Worm (Caenorhabditis elegans) whole organism, late embryonic: ENCODE results near the gene F18E9.3.

Experiments
- C08G9.2 ChIP-seq: sonication (generic microtip); optimal IDR thresholded peaks from 2 replicates; lab custom pipeline; 2016; ENCODE audit warnings: mild to moderate bottlenecking, missing genetic modification characterization, moderate library complexity, missing compliant biosample characterization
- C38D4.7 ChIP-seq: fragments of 200-800 bp; sonication (Bioruptor generic); optimal IDR thresholded peaks from 2 replicates; lab custom pipeline; 2018; ENCODE audit warnings: mild to moderate bottlenecking, missing genetic modification characterization, moderate library complexity, missing compliant biosample characterization
- F13H6.1 ChIP-seq: sonication (generic microtip); optimal IDR thresholded peaks from 2 replicates; lab custom pipeline; 2016; ENCODE audit warnings: missing genetic modification characterization, missing compliant biosample characterization
- K09A11.1 ChIP-seq: sonication (generic microtip); optimal IDR thresholded peaks from 2 replicates; lab custom pipeline; 2017; ENCODE audit warnings: antibody characterized with exemption, mild to moderate bottlenecking, missing genetic modification characterization, missing compliant biosample characterization; ENCODE audit not compliant: insufficient read depth
- T23F11.4 ChIP-seq: fragments of 200-800 bp; sonication (Bioruptor generic); optimal IDR thresholded peaks from 2 replicates; lab custom pipeline; 2018; ENCODE audit warnings: mild to moderate bottlenecking, missing genetic modification characterization, missing compliant biosample characterization
- ahr-1 ChIP-seq: sonication (generic microtip); optimal IDR thresholded peaks from 2 replicates; lab custom pipeline; 2016; ENCODE audit warnings: missing genetic modification characterization, missing compliant biosample characterization
- ama-1 ChIP-seq: fragments of 150-350 bp; optimal IDR thresholded peaks from 2 replicates; lab custom pipeline; 2014
- ceh-14 ChIP-seq: sonication (generic microtip); optimal IDR thresholded peaks from 2 replicates; lab custom pipeline; 2016; ENCODE audit warnings: missing genotype, missing genetic modification characterization, missing compliant biosample characterization
- ceh-18 ChIP-seq: sonication (generic microtip); optimal IDR thresholded peaks from 2 replicates; lab custom pipeline; 2016; ENCODE audit warnings: missing genetic modification characterization, missing compliant biosample characterization
- ceh-22 ChIP-seq: sonication (generic microtip); optimal IDR thresholded peaks from 2 replicates; lab custom pipeline; 2017; ENCODE audit warnings: missing biosample characterization, missing genetic modification characterization
- ceh-24 ChIP-seq: sonication (generic microtip); optimal IDR thresholded peaks from 2 replicates; lab custom pipeline; 2016; ENCODE audit warnings: mild to moderate bottlenecking, missing genetic modification characterization, missing compliant biosample characterization
- ceh-30 ChIP-seq: fragments of 150-350 bp; optimal IDR thresholded peaks from 2 replicates; lab custom pipeline; 2014; ENCODE audit warnings: missing biosample characterization, missing genetic modification characterization
- ceh-34 ChIP-seq: sonication (generic microtip); optimal IDR thresholded peaks from 2 replicates; lab custom pipeline; 2016; ENCODE audit warnings: mild to moderate bottlenecking, missing genetic modification characterization, missing compliant biosample characterization
- ceh-48 ChIP-seq: sonication (generic microtip); optimal IDR thresholded peaks from 2 replicates; lab custom pipeline; 2016; ENCODE audit warnings: missing genetic modification characterization, inconsistent platforms, missing compliant biosample characterization
- ceh-6 ChIP-seq: fragments of 200-800 bp; sonication (Bioruptor generic); optimal IDR thresholded peaks from 2 replicates; lab custom pipeline; 2018; ENCODE audit warnings: mild to moderate bottlenecking, missing genetic modification characterization, missing compliant biosample characterization
- ceh-9 ChIP-seq: sonication (generic microtip); optimal IDR thresholded peaks from 2 replicates; lab custom pipeline; 2016; ENCODE audit warnings: mild to moderate bottlenecking, missing genetic modification characterization, inconsistent platforms, missing compliant biosample characterization
- che-1 ChIP-seq: sonication (generic microtip); optimal IDR thresholded peaks from 2 replicates; lab custom pipeline; 2016; ENCODE audit warnings: mild to moderate bottlenecking, missing genetic modification characterization, missing compliant biosample characterization
- dmd-4 ChIP-seq: sonication (generic microtip); optimal IDR thresholded peaks from 2 replicates; lab custom pipeline; 2016; ENCODE audit warnings: borderline replicate concordance, missing genetic modification characterization, missing compliant biosample characterization
- dve-1 ChIP-seq: sonication (generic microtip); optimal IDR thresholded peaks from 2 replicates; lab custom pipeline; 2017; ENCODE audit warnings: antibody characterized with exemption, mild to moderate bottlenecking, missing genetic modification characterization, missing compliant biosample characterization
- elt-2 ChIP-seq: sonication (generic microtip); optimal IDR thresholded peaks from 2 replicates; lab custom pipeline; 2016; ENCODE audit warnings: missing genetic modification reagents, missing genetic modification characterization, missing compliant biosample characterization
- fax-1 ChIP-seq: sonication (generic microtip); optimal IDR thresholded peaks from 2 replicates; lab custom pipeline; 2016; ENCODE audit warnings: missing genotype, missing genetic modification characterization, missing compliant biosample characterization
- fkh-10 ChIP-seq: fragments of 150-350 bp; optimal IDR thresholded peaks from 2 replicates; lab custom pipeline; 2014; ENCODE audit warnings: missing biosample characterization, missing genetic modification reagents, missing genetic modification characterization
- fkh-6 ChIP-seq: sonication (generic microtip); optimal IDR thresholded peaks from 2 replicates; lab custom pipeline; 2016; ENCODE audit warnings: missing genetic modification characterization, missing compliant biosample characterization
- hlh-15 ChIP-seq: sonication (generic microtip); optimal IDR thresholded peaks from 2 replicates; lab custom pipeline; 2016; ENCODE audit warnings: missing genetic modification characterization, missing compliant biosample characterization
- hlh-30 ChIP-seq: sonication (generic microtip); optimal IDR thresholded peaks from 2 replicates; lab custom pipeline; 2017; ENCODE audit warnings: antibody characterized with exemption, missing genetic modification characterization, missing compliant biosample characterization; ENCODE audit not compliant: insufficient read depth
- hlh-8 ChIP-seq: sonication (generic microtip); optimal IDR thresholded peaks from 2 replicates; lab custom pipeline; 2016; ENCODE audit warnings: missing genotype, missing genetic modification characterization, missing compliant biosample characterization
- lim-6 ChIP-seq: sonication (generic microtip); optimal IDR thresholded peaks from 2 replicates; lab custom pipeline; 2016; ENCODE audit warnings: missing genetic modification characterization, missing compliant biosample characterization
- lin-11 ChIP-seq: fragments of 200-800 bp; sonication (Bioruptor generic); optimal IDR thresholded peaks from 2 replicates; lab custom pipeline; 2018; ENCODE audit warnings: mild to moderate bottlenecking, missing genetic modification characterization, missing compliant biosample characterization
- madf-2 ChIP-seq: sonication (generic microtip); optimal IDR thresholded peaks from 2 replicates; lab custom pipeline; 2017; ENCODE audit warnings: missing genetic modification characterization, missing compliant biosample characterization
- mec-3 ChIP-seq: sonication (generic microtip); optimal IDR thresholded peaks from 2 replicates; lab custom pipeline; 2016; ENCODE audit warnings: borderline replicate concordance, missing genetic modification characterization, missing compliant biosample characterization
- nhr-11 ChIP-seq: fragments of 150-350 bp; optimal IDR thresholded peaks from 2 replicates; lab custom pipeline; 2014; ENCODE audit warnings: missing biosample characterization, missing genetic modification characterization
- nhr-232 ChIP-seq: sonication (generic microtip); optimal IDR thresholded peaks from 2 replicates; lab custom pipeline; 2016; ENCODE audit warnings: missing genetic modification characterization, missing compliant biosample characterization
- npax-4 ChIP-seq: sonication (generic microtip); optimal IDR thresholded peaks from 2 replicates; lab custom pipeline; 2016; ENCODE audit warnings: missing genetic modification characterization, missing compliant biosample characterization
- odd-2 ChIP-seq: sonication (generic microtip); optimal IDR thresholded peaks from 2 replicates; lab custom pipeline; 2017; ENCODE audit warnings: antibody characterized with exemption, mild to moderate bottlenecking, missing genetic modification characterization, missing compliant biosample characterization
- pag-3 ChIP-seq: sonication (generic microtip); optimal IDR thresholded peaks from 2 replicates; lab custom pipeline; 2016; ENCODE audit warnings: missing compliant biosample characterization, missing genetic modification characterization, borderline replicate concordance
- pax-1 ChIP-seq: fragments of 150-350 bp; optimal IDR thresholded peaks from 2 replicates; lab custom pipeline; 2014; ENCODE audit warnings: missing biosample characterization, missing genetic modification characterization
- pha-2 ChIP-seq: sonication (generic microtip); optimal IDR thresholded peaks from 2 replicates; lab custom pipeline; 2017; ENCODE audit warnings: mild to moderate bottlenecking, missing genetic modification characterization, missing compliant biosample characterization
- pha-4 ChIP-seq: fragments of 150-350 bp; optimal IDR thresholded peaks from 2 replicates; lab custom pipeline; 2018; ENCODE audit warnings: missing biosample characterization, missing genetic modification reagents, missing genetic modification characterization
- pqm-1 ChIP-seq: sonication (generic microtip); optimal IDR thresholded peaks from 2 replicates; lab custom pipeline; 2016; ENCODE audit warnings: missing genetic modification characterization, missing compliant biosample characterization
- pros-1 ChIP-seq: fragments of 150-350 bp; optimal IDR thresholded peaks from 2 replicates; lab custom pipeline; 2014; ENCODE audit warnings: missing biosample characterization, missing genetic modification reagents, missing genetic modification characterization
- rnt-1 ChIP-seq: sonication (generic microtip); optimal IDR thresholded peaks from 2 replicates; lab custom pipeline; 2016; ENCODE audit warnings: missing genetic modification characterization, missing compliant biosample characterization
- sdc-2 ChIP-seq: sonication (generic microtip); optimal IDR thresholded peaks from 2 replicates; lab custom pipeline; 2016; ENCODE audit warnings: missing genotype, missing genetic modification characterization, missing compliant biosample characterization
- sox-2 ChIP-seq: fragments of 200-800 bp; sonication (Bioruptor generic); IDR thresholded peaks from 2 replicates; pipeline ENCODE4 v1.3.6; 2022; ENCODE audit warnings: missing genetic modification reagents, missing genetic modification characterization, missing compliant biosample characterization
- sox-4 ChIP-seq: sonication (generic microtip); optimal IDR thresholded peaks from 2 replicates; lab custom pipeline; 2017; ENCODE audit warnings: mild to moderate bottlenecking, missing genetic modification characterization, inconsistent platforms, missing compliant biosample characterization
- syd-9 ChIP-seq: sonication (generic microtip); optimal IDR thresholded peaks from 2 replicates; lab custom pipeline; 2016; ENCODE audit warnings: mild to moderate bottlenecking, missing genetic modification characterization, moderate library complexity, missing compliant biosample characterization
- tbx-2 ChIP-seq: sonication (generic microtip); optimal IDR thresholded peaks from 2 replicates; lab custom pipeline; 2016; ENCODE audit warnings: missing genetic modification characterization, missing compliant biosample characterization
- tbx-7 ChIP-seq: sonication (generic microtip); optimal IDR thresholded peaks from 2 replicates; lab custom pipeline; 2016; ENCODE audit warnings: missing genotype, missing genetic modification characterization, missing compliant biosample characterization
- ttx-3 ChIP-seq: sonication (generic microtip); optimal IDR thresholded peaks from 2 replicates; lab custom pipeline; 2016; ENCODE audit warnings: missing genetic modification reagents, missing genetic modification characterization, missing compliant biosample characterization
- unc-3 ChIP-seq, 2 experiments: fragments of 200-800 bp in 1 of 2; sonication (Bioruptor generic) in 1 of 2; sonication (generic microtip) in 1 of 2; conservative IDR thresholded peaks in 1 of 2; optimal IDR thresholded peaks in 1 of 2; 2 replicates each; pipeline versions ENCODE4 v1.3.6 to Lab custom; 2016 to 2022; ENCODE audit warnings: missing compliant biosample characterization in 2 of 2, missing genetic modification characterization in 2 of 2, missing genetic modification reagents in 1 of 2
- unc-42 ChIP-seq: sonication (generic microtip); optimal IDR thresholded peaks from 2 replicates; lab custom pipeline; 2016; ENCODE audit warnings: missing genotype, missing genetic modification characterization, missing compliant biosample characterization
- unc-55 ChIP-seq: sonication (generic microtip); optimal IDR thresholded peaks from 2 replicates; lab custom pipeline; 2017; ENCODE audit warnings: missing biosample characterization, missing genetic modification reagents, missing genetic modification characterization
- unc-86 ChIP-seq: sonication (generic microtip); optimal IDR thresholded peaks from 2 replicates; lab custom pipeline; 2016; ENCODE audit warnings: missing genetic modification characterization, missing compliant biosample characterization
- zip-5 ChIP-seq: sonication (generic microtip); optimal IDR thresholded peaks from 2 replicates; lab custom pipeline; 2016; ENCODE audit warnings: missing genetic modification characterization, missing compliant biosample characterization

F18E9.3 gene

ce11 chrX:8638679-8639184 lies 52.8 kb downstream of the F18E9.3 start:
- TF ChIP-seq ceh-30 (tag; lab: Kevin White, UChicago) (no peak), lin-11 (peak; percentile 11), nhr-11 (no peak), ama-1 (lab: Kevin White, UChicago) (no peak), ceh-22 (tag; lab: Kevin White, UChicago) (no peak), C38D4.7 (GFP tag; lab: Kevin White, UChicago) (peak; percentile 68), tbx-7 (tag; lab: Kevin White, UChicago) (no peak), sox-2 (GFP tag; lab: Robert Waterston, UW) (peak; percentile 55), ceh-14 (tag; lab: Kevin White, UChicago) (no peak), hlh-8 (tag; lab: Kevin White, UChicago) (no peak), T23F11.4 (GFP tag; lab: Kevin White, UChicago) (peak; percentile 47), syd-9 (tag; lab: Kevin White, UChicago) (peak; percentile 27), unc-42 (tag; lab: Kevin White, UChicago) (no peak), pha-2 (tag; lab: Kevin White, UChicago) (peak; percentile 78), F13H6.1 (tag; lab: Kevin White, UChicago) (no peak), unc-3 (GFP tag; conservative IDR thresholded peaks at IDR 0.05; lab: Robert Waterston, UW) (peak; percentile 48; the same call in 1 of the 2 replicates), unc-3 (tag; optimal IDR thresholded peaks at IDR 0.05; lab: Kevin White, UChicago) (peak; percentile 18), sdc-2 (tag; lab: Kevin White, UChicago) (no peak), tbx-2 (tag; lab: Kevin White, UChicago) (peak; percentile 43), ttx-3 (peak; percentile 48), ceh-9 (tag; lab: Kevin White, UChicago) (no peak), ceh-6 (GFP tag; lab: Kevin White, UChicago) (peak; percentile 63), nhr-232 (tag; lab: Kevin White, UChicago) (peak; percentile 58), dmd-4 (tag; lab: Kevin White, UChicago) (no peak), pqm-1 (no peak), dve-1 (tag; lab: Kevin White, UChicago) (no peak), pag-3 (tag; lab: Kevin White, UChicago) (no peak), hlh-30 (tag; lab: Kevin White, UChicago) (no peak), fkh-6 (tag; lab: Kevin White, UChicago) (peak; percentile 63), pha-4 (no peak), odd-2 (no peak), hlh-15 (tag; lab: Kevin White, UChicago) (peak; percentile 54), C08G9.2 (tag; lab: Kevin White, UChicago) (no peak), lim-6 (no peak), fkh-10 (GFP tag; lab: Kevin White, UChicago) (no peak), fax-1 (tag; lab: Kevin White, UChicago) (no peak), pros-1 (no peak), unc-55 (GFP tag; lab: Kevin White, UChicago) (no peak), rnt-1 (tag; lab: Kevin White, UChicago) (no peak), pax-1 (tag; lab: Kevin White, UChicago) (no peak), elt-2 (tag; lab: Kevin White, UChicago) (peak; percentile 51), zip-5 (tag; lab: Kevin White, UChicago) (peak; percentile 38), che-1 (tag; lab: Kevin White, UChicago) (peak; percentile 1), mec-3 (tag; lab: Kevin White, UChicago) (no peak), unc-86 (tag; lab: Kevin White, UChicago) (no peak), ceh-48 (tag; lab: Kevin White, UChicago) (no peak), ceh-24 (tag; lab: Kevin White, UChicago) (no peak), ahr-1 (tag; lab: Kevin White, UChicago) (no peak), sox-4 (peak; percentile 56), npax-4 (peak; percentile 28), madf-2 (tag; lab: Kevin White, UChicago) (no peak), K09A11.1 (no peak), ceh-34 (tag; lab: Kevin White, UChicago) (peak; percentile 32), ceh-18 (tag; lab: Kevin White, UChicago) (no peak)
